Worm (Caenorhabditis elegans) whole organism, dauer: Measurements from ENCODE around the gene srx-31.

Source experiments
- unc-62 ChIP-seq: sonication (generic microtip); optimal IDR thresholded peaks from 2 replicates; lab custom pipeline; 2017; ENCODE audit warnings: missing biosample characterization, missing genetic modification reagents, missing genetic modification characterization

Gene srx-31

ce11 chrV:817182-817581 lies 5.6 kb downstream of the srx-31 start, which contains the start of gene R13D11.1:
Gene R13D11.1 (plus strand): TSS chrV:817482.
- no peak for TF ChIP-seq unc-62

ce11 chrV:814716-815115 lies 8.1 kb downstream of the srx-31 start, which contains the start of gene R13D11.3:
Gene R13D11.3 (plus strand): TSS chrV:815016.
- TF ChIP-seq unc-62, result no peak

ce11 chrV:813101-813500 lies 9.7 kb downstream of the srx-31 start, which contains the start of gene R13D11.10:
Gene R13D11.10 (minus strand): TSS chrV:813201.
- TF ChIP-seq unc-62, result no peak

ce11 chrV:810281-810862 lies 12.4 kb downstream of the srx-31 start, which contains the start of gene R13D11.4:
Gene R13D11.4 (plus strand): TSS chrV:810812.
- TF ChIP-seq unc-62, result no peak

- no peak for TF ChIP-seq unc-62
These were observed 14.6 kb downstream of the srx-31 start for ce11 chrV:808260-808659.

- no peak for TF ChIP-seq unc-62
These were observed 18.3 kb downstream of the srx-31 start, which contains the start of gene nhr-270 for ce11 chrV:804485-804884. Gene nhr-270 (minus strand): TSS chrV:804741.

- no peak for TF ChIP-seq unc-62
These were observed 19.4 kb downstream of the srx-31 start for ce11 chrV:803472-803871.

ce11 chrV:802726-803125 lies 20.1 kb downstream of the srx-31 start:
- no peak for TF ChIP-seq unc-62

ce11 chrV:801555-802060 lies 21.2 kb downstream of the srx-31 start:
- TF ChIP-seq unc-62, result no peak

- no peak for TF ChIP-seq unc-62
These were observed 22.6 kb downstream of the srx-31 start for ce11 chrV:800271-800670.

- TF ChIP-seq unc-62, result no peak
These were observed 25.6 kb downstream of the srx-31 start for ce11 chrV:797241-797640.

- TF ChIP-seq unc-62, result no peak
These were observed 28.7 kb downstream of the srx-31 start for ce11 chrV:794092-794491.

ce11 chrV:782432-782831 lies 40.4 kb downstream of the srx-31 start, which contains the start of gene srab-16:
Gene srab-16 (plus strand): TSS chrV:782732.
- no peak for TF ChIP-seq unc-62

ce11 chrV:779999-780398 lies 42.8 kb downstream of the srx-31 start, which contains the start of gene srbc-60:
Gene srbc-60 (plus strand): TSS chrV:780299.
- no peak for TF ChIP-seq unc-62

- TF ChIP-seq unc-62, result no peak
These were observed 44.5 kb downstream of the srx-31 start, which contains the start of gene srbc-59 for ce11 chrV:778339-778738. Gene srbc-59 (plus strand): TSS chrV:778639.

ce11 chrV:777285-777684 lies 45.5 kb downstream of the srx-31 start, which contains the start of gene R09E12.9:
Gene R09E12.9 (plus strand): TSS chrV:777600.
- TF ChIP-seq unc-62, result no peak

- TF ChIP-seq unc-62, result no peak
These were observed 47.9 kb downstream of the srx-31 start, which contains the start of gene srbc-58 for ce11 chrV:774875-775359. Gene srbc-58 (plus strand): TSS chrV:774995.

ce11 chrV:774341-774740 lies 48.5 kb downstream of the srx-31 start:
- no peak for TF ChIP-seq unc-62
